Fruit fly (Drosophila melanogaster) whole organism, embryonic: ENCODE measurements around the gene CG32066.
A peak's percentile ranks its signal among the peaks of the same experiment; 100 is the strongest.

Experiments
- Atf3 ChIP-seq: fragments of 200-800 bp; sonication (Bioruptor generic); optimal IDR thresholded peaks from 3 replicates; lab custom pipeline; 2016; ENCODE audit warnings: missing biosample characterization, missing genetic modification characterization
- B-H1 ChIP-seq: fragments of 200-800 bp; sonication (Bioruptor generic); IDR thresholded peaks from 3 replicates; pipeline ENCODE4 v1.3.6; 2022; ENCODE audit warnings: missing biosample characterization, missing genetic modification characterization
- B-H2 ChIP-seq: fragments of 200-800 bp; sonication (Bioruptor generic); optimal IDR thresholded peaks from 2 replicates; lab custom pipeline; 2018; ENCODE audit warnings: missing biosample characterization, mild to moderate bottlenecking, missing genetic modification characterization
- BEAF-32 ChIP-seq: fragments of 200-800 bp; sonication (Bioruptor generic); optimal IDR thresholded peaks from 3 replicates; lab custom pipeline; 2017; ENCODE audit warnings: missing biosample characterization, missing genetic modification characterization, mild to moderate bottlenecking, moderate library complexity, missing genetic modification reagents
- CG10959 ChIP-seq: fragments of 200-800 bp; sonication (Bioruptor generic); IDR thresholded peaks from 2 replicates; pipeline ENCODE4 v1.3.6; 2022; ENCODE audit warnings: missing biosample characterization, missing genetic modification characterization
- CG11560 ChIP-seq: fragments of 200-800 bp; sonication (Bioruptor generic); IDR thresholded peaks from 3 replicates; pipeline ENCODE4 v1.3.6; 2022; ENCODE audit warnings: missing biosample characterization, missing genetic modification characterization
- CG12391 ChIP-seq: fragments of 200-800 bp; sonication (Bioruptor generic); optimal IDR thresholded peaks from 3 replicates; lab custom pipeline; 2018; ENCODE audit warnings: missing biosample characterization, mild to moderate bottlenecking, missing genetic modification characterization, moderate library complexity
- CG12744 ChIP-seq: fragments of 200-800 bp; sonication (Bioruptor generic); optimal IDR thresholded peaks from 2 replicates; lab custom pipeline; 2016; ENCODE audit warnings: missing biosample characterization, missing genetic modification characterization
- CG13123 ChIP-seq: fragments of 200-800 bp; sonication (Bioruptor generic); optimal IDR thresholded peaks from 2 replicates; lab custom pipeline; 2016; ENCODE audit warnings: missing biosample characterization, missing genetic modification characterization
- CG13424 ChIP-seq: fragments of 200-800 bp; sonication (Bioruptor generic); optimal IDR thresholded peaks from 2 replicates; lab custom pipeline; 2019; ENCODE audit warnings: missing biosample characterization, mild to moderate bottlenecking, missing genetic modification characterization, moderate library complexity
- CG15011 ChIP-seq: fragments of 200-800 bp; sonication (Bioruptor generic); optimal IDR thresholded peaks from 3 replicates; lab custom pipeline; 2018; ENCODE audit warnings: missing biosample characterization, mild to moderate bottlenecking, missing genetic modification characterization
- CG16779 ChIP-seq: fragments of 200-800 bp; sonication (Bioruptor generic); IDR thresholded peaks from 2 replicates; pipeline ENCODE4 v1.3.6; 2022; ENCODE audit warnings: missing biosample characterization, missing genetic modification characterization
- CG16813 ChIP-seq: fragments of 200-800 bp; sonication (Bioruptor generic); IDR thresholded peaks from 3 replicates; pipeline ENCODE4 v1.3.6; 2022; ENCODE audit warnings: missing biosample characterization, missing genetic modification characterization; ENCODE audit not compliant: partially characterized antibody
- CG16863 ChIP-seq: fragments of 200-800 bp; sonication (Bioruptor generic); optimal IDR thresholded peaks from 3 replicates; lab custom pipeline; 2016; ENCODE audit warnings: missing biosample characterization, missing genetic modification characterization
- CG17802 ChIP-seq: fragments of 200-800 bp; sonication (Bioruptor generic); optimal IDR thresholded peaks from 2 replicates; lab custom pipeline; 2018; ENCODE audit warnings: missing biosample characterization, mild to moderate bottlenecking, missing genetic modification characterization, moderate library complexity
- CG18011 ChIP-seq: fragments of 200-800 bp; sonication (Bioruptor generic); optimal IDR thresholded peaks from 2 replicates; lab custom pipeline; 2017; ENCODE audit warnings: missing biosample characterization, missing genetic modification characterization, mild to moderate bottlenecking, moderate library complexity, missing genotype
- CG18599 ChIP-seq: fragments of 200-800 bp; sonication (Bioruptor generic); optimal IDR thresholded peaks from 3 replicates; lab custom pipeline; 2017; ENCODE audit warnings: missing biosample characterization, missing genetic modification characterization, mild to moderate bottlenecking, moderate library complexity, missing genetic modification reagents
- CG30403 ChIP-seq: fragments of 200-800 bp; sonication (Bioruptor generic); optimal IDR thresholded peaks from 3 replicates; lab custom pipeline; 2016; ENCODE audit warnings: missing biosample characterization, missing genetic modification characterization
- CG34422 ChIP-seq: fragments of 200-800 bp; sonication (Bioruptor generic); IDR thresholded peaks from 3 replicates; pipeline ENCODE4 v1.3.6; 2022; ENCODE audit warnings: missing biosample characterization, missing genetic modification characterization
- CG3726 ChIP-seq: fragments of 200-800 bp; sonication (Bioruptor generic); IDR thresholded peaks from 3 replicates; pipeline ENCODE4, ENCODE4 v1.3.6; 2022; ENCODE audit warnings: missing biosample characterization, missing genetic modification characterization
- CG4328 ChIP-seq: fragments of 200-800 bp; sonication (Bioruptor generic); optimal IDR thresholded peaks from 3 replicates; lab custom pipeline; 2017; ENCODE audit warnings: missing biosample characterization, missing genetic modification reagents, missing genetic modification characterization
- CG5245 ChIP-seq: fragments of 200-800 bp; sonication (Bioruptor generic); optimal IDR thresholded peaks from 3 replicates; lab custom pipeline; 2016; ENCODE audit warnings: missing biosample characterization, missing genetic modification characterization
- CG6654 ChIP-seq: fragments of 200-800 bp; sonication (Bioruptor generic); optimal IDR thresholded peaks from 2 replicates; lab custom pipeline; 2017; ENCODE audit warnings: missing biosample characterization, mild to moderate bottlenecking, missing genetic modification characterization
- CG7372 ChIP-seq: fragments of 200-800 bp; sonication (Bioruptor generic); IDR thresholded peaks from 2 replicates; pipeline ENCODE4 v1.3.6; 2022; ENCODE audit warnings: missing biosample characterization, missing genetic modification characterization
- CG7786 ChIP-seq: fragments of 200-800 bp; sonication (Bioruptor generic); optimal IDR thresholded peaks from 2 replicates; lab custom pipeline; 2016; ENCODE audit warnings: missing biosample characterization, missing genetic modification characterization
- Ets65A ChIP-seq: fragments of 200-800 bp; sonication (Bioruptor generic); peaks from one replicate; lab custom pipeline; 2016; ENCODE audit warnings: missing biosample characterization, missing genetic modification characterization
- HLH4C ChIP-seq: fragments of 200-800 bp; sonication (Bioruptor generic); IDR thresholded peaks from 3 replicates; pipeline ENCODE4 v1.3.6; 2022; ENCODE audit warnings: missing biosample characterization, missing genetic modification characterization; ENCODE audit not compliant: partially characterized antibody
- Hr51 ChIP-seq, 2 experiments: fragments of 200-800 bp; sonication (Bioruptor generic); optimal IDR thresholded peaks; 2 replicates in 1 of 2; 3 replicates in 1 of 2; lab custom pipeline; 2016 to 2018; ENCODE audit warnings: missing biosample characterization in 2 of 2, missing genetic modification characterization in 2 of 2, mild to moderate bottlenecking in 1 of 2, moderate library complexity in 1 of 2
- Kr ChIP-seq: fragments of 200-800 bp; sonication (Bioruptor generic); optimal IDR thresholded peaks from 2 replicates; lab custom pipeline; 2017; ENCODE audit warnings: missing biosample characterization, mild to moderate bottlenecking, missing genetic modification characterization
- Scr ChIP-seq: fragments of 200-800 bp; sonication (Bioruptor generic); IDR thresholded peaks from 2 replicates; pipeline ENCODE4 v1.3.6; 2022; ENCODE audit warnings: missing biosample characterization, missing genetic modification characterization; ENCODE audit not compliant: partially characterized antibody
- Stat92E ChIP-seq, 3 experiments: fragments of >200 bp in 2 of 3; fragments of 200-800 bp in 1 of 3; sonication (Bioruptor generic) in 1 of 3; optimal IDR thresholded peaks; 2 replicates each; lab custom pipeline; 2017 to 2019; ENCODE audit warnings: missing biosample characterization in 3 of 3, missing genetic modification characterization in 3 of 3, mild to moderate bottlenecking in 1 of 3, moderate library complexity in 1 of 3
- Tbp ChIP-seq: fragments of >200 bp; optimal IDR thresholded peaks from 2 replicates; lab custom pipeline; 2018; ENCODE audit warnings: missing biosample characterization, missing genetic modification characterization
- cad ChIP-seq: fragments of >200 bp; optimal IDR thresholded peaks from 2 replicates; lab custom pipeline; 2017; ENCODE audit warnings: missing biosample characterization, missing genetic modification characterization
- crol ChIP-seq: fragments of 200-800 bp; sonication (Bioruptor generic); IDR thresholded peaks from 2 replicates; pipeline ENCODE4 v1.3.6; 2022; ENCODE audit warnings: missing biosample characterization, missing genetic modification characterization
- exex ChIP-seq: fragments of 200-800 bp; sonication (Bioruptor generic); optimal IDR thresholded peaks from 4 replicates; lab custom pipeline; 2018; ENCODE audit warnings: missing biosample characterization, mild to moderate bottlenecking, missing genetic modification characterization, moderate library complexity
- fd102C ChIP-seq: fragments of 200-800 bp; sonication (Bioruptor generic); optimal IDR thresholded peaks from 2 replicates; lab custom pipeline; 2018; ENCODE audit warnings: missing biosample characterization, mild to moderate bottlenecking, missing genetic modification characterization, moderate library complexity
- fu2 ChIP-seq: fragments of 200-800 bp; sonication (Bioruptor generic); optimal IDR thresholded peaks from 2 replicates; lab custom pipeline; 2016; ENCODE audit warnings: missing biosample characterization, missing genetic modification characterization
- gcm2 ChIP-seq: fragments of 200-800 bp; sonication (Bioruptor generic); optimal IDR thresholded peaks from 2 replicates; lab custom pipeline; 2016; ENCODE audit warnings: missing biosample characterization, missing genetic modification characterization
- gro ChIP-seq: fragments of 200-800 bp; sonication (Bioruptor generic); optimal IDR thresholded peaks from 2 replicates; lab custom pipeline; 2016; ENCODE audit warnings: missing biosample characterization, missing genetic modification characterization
- insv ChIP-seq, 2 experiments: fragments of 200-800 bp; sonication (Bioruptor generic); optimal IDR thresholded peaks; 3 replicates each; lab custom pipeline; 2016 to 2018; ENCODE audit warnings: missing biosample characterization in 2 of 2, missing genetic modification characterization in 2 of 2
- inv ChIP-seq: fragments of 200-800 bp; sonication (Bioruptor generic); IDR thresholded peaks from 2 replicates; pipeline ENCODE4 v1.3.6; 2022; ENCODE audit warnings: missing biosample characterization, missing genetic modification characterization; ENCODE audit not compliant: partially characterized antibody
- kni ChIP-seq: fragments of 200-800 bp; sonication (Bioruptor generic); optimal IDR thresholded peaks from 3 replicates; lab custom pipeline; 2017; ENCODE audit warnings: mild to moderate bottlenecking, missing biosample characterization, missing genetic modification reagents, missing genetic modification characterization
- peb ChIP-seq: fragments of 200-800 bp; sonication (Bioruptor generic); IDR thresholded peaks from 2 replicates; pipeline ENCODE4 v1.3.6; 2022; ENCODE audit warnings: missing biosample characterization, missing genetic modification characterization
- pita ChIP-seq: fragments of 200-800 bp; sonication (Bioruptor generic); optimal IDR thresholded peaks from 2 replicates; lab custom pipeline; 2017; ENCODE audit warnings: missing biosample characterization, mild to moderate bottlenecking, missing genetic modification characterization
- pnt ChIP-seq: fragments of 200-800 bp; sonication (Bioruptor generic); optimal IDR thresholded peaks from 3 replicates; lab custom pipeline; 2016; ENCODE audit warnings: missing biosample characterization, missing genetic modification characterization
- pros ChIP-seq: fragments of 200-800 bp; sonication (Bioruptor generic); optimal IDR thresholded peaks from 3 replicates; lab custom pipeline; 2019; ENCODE audit warnings: missing biosample characterization, mild to moderate bottlenecking, missing genetic modification characterization, moderate library complexity
- rib ChIP-seq: fragments of 200-800 bp; sonication (Bioruptor generic); IDR thresholded peaks from 2 replicates; pipeline ENCODE4 v1.3.6; 2022; ENCODE audit warnings: missing biosample characterization, missing genetic modification characterization
- sens ChIP-seq: fragments of 200-800 bp; sonication (Bioruptor generic); peaks from one replicate; lab custom pipeline; 2016; ENCODE audit warnings: missing biosample characterization, missing genetic modification characterization
- seq ChIP-seq: fragments of 200-800 bp; sonication (Bioruptor generic); IDR thresholded peaks from 2 replicates; pipeline ENCODE4 v1.3.6; 2022; ENCODE audit warnings: missing biosample characterization, missing genetic modification characterization
- tll ChIP-seq, 2 experiments: fragments of 200-800 bp in 1 of 2; fragments of >200 bp in 1 of 2; sonication (Bioruptor generic) in 1 of 2; optimal IDR thresholded peaks; 2 replicates each; lab custom pipeline; 2017 to 2019; ENCODE audit warnings: missing biosample characterization in 2 of 2, missing genetic modification characterization in 2 of 2, mild to moderate bottlenecking in 1 of 2, moderate library complexity in 1 of 2

The CG32066 gene

DNA sequence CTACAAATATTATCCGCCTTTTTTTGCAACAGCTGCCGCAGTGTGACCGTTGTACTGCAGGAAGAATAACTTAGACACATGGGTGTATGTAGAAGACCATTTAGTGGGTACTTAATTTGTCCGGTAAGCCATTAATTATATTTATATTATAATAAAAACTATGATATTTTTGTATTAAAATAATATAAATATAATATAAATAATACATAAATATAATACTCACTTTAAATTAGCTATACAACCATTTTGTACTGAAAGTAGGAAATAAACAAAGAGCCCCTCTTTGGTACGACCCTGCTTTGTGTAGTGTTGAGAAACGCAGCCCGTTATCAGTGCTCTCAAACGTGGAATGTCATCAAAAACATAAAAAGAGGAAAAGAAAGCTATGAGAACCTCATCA, 23.0 kb downstream of the CG32066 start, which contains the start of gene Cnep1r2 (continued):
- TF ChIP-seq Kr (GFP tag; lab: Kevin White, UChicago), result peak; percentile 36
- no peak for TF ChIP-seq Scr
- TF ChIP-seq fu2 (GFP tag; lab: Kevin White, UChicago), result peak; percentile 58
- no peak for TF ChIP-seq kni
- TF ChIP-seq exex (tag; lab: Kevin White, UChicago), result peak; percentile 84
- TF ChIP-seq cad (GFP tag; lab: Kevin White, UChicago), result no peak
- TF ChIP-seq CG16863 (GFP tag; lab: Kevin White, UChicago), result peak; percentile 23
- TF ChIP-seq gcm2 (GFP tag; lab: Kevin White, UChicago), result no peak
- TF ChIP-seq Hr51 (GFP tag; optimal IDR thresholded peaks at IDR 0.05; lab: Kevin White, UChicago), result peak; percentile 85 to 97
- no peak for TF ChIP-seq inv
- no peak for TF ChIP-seq Tbp (GFP tag; lab: Kevin White, UChicago)
- TF ChIP-seq B-H1 (GFP tag; lab: Robert Waterston, UW), result peak; percentile 93
- TF ChIP-seq peb, result peak; percentile 77
- peak in 1 of 2 experiments; percentile 81 for TF ChIP-seq insv (GFP tag; optimal IDR thresholded peaks at IDR 0.05; lab: Kevin White, UChicago)
- TF ChIP-seq crol (GFP tag; lab: Robert Waterston, UW), result peak; percentile 35; the same call in 1 of the 2 replicates
- peak; percentile 98 for TF ChIP-seq CG13424 (tag; lab: Kevin White, UChicago)
- peak; percentile 90 for TF ChIP-seq CG30403
- peak; percentile 88; the same call in 2 of the 3 replicates for TF ChIP-seq CG3726 (GFP tag; lab: Robert Waterston, UW)
- peak; percentile 49; the same call in 1 of the 2 replicates for TF ChIP-seq CG16779 (GFP tag; lab: Robert Waterston, UW)
- no peak for TF ChIP-seq CG12744 (GFP tag; lab: Kevin White, UChicago)
- TF ChIP-seq CG11560 (tag; lab: Robert Waterston, UW), result peak; percentile 91
- TF ChIP-seq CG18599, result peak; percentile 96
- peak; percentile 97 for TF ChIP-seq B-H2 (GFP tag; lab: Kevin White, UChicago)
- TF ChIP-seq fd102C (GFP tag; lab: Kevin White, UChicago), result peak; percentile 58
- peak; percentile 97 for TF ChIP-seq CG34422 (GFP tag; lab: Robert Waterston, UW)
- peak in 1 of 2 experiments; percentile 60 for TF ChIP-seq tll (GFP tag; optimal IDR thresholded peaks at IDR 0.05; lab: Kevin White, UChicago)
- peak; percentile 96 for TF ChIP-seq CG4328 (GFP tag; lab: Kevin White, UChicago)
- peak; percentile 74 for TF ChIP-seq CG17802 (tag; lab: Kevin White, UChicago)
- TF ChIP-seq CG16813 (GFP tag; lab: Robert Waterston, UW), result no peak
- peak; percentile 90 for TF ChIP-seq seq
- no peak for TF ChIP-seq pita
- TF ChIP-seq CG12391 (tag; lab: Kevin White, UChicago), result peak; percentile 98
- TF ChIP-seq CG7372, result peak; percentile 96
- TF ChIP-seq CG6654, result peak; percentile 79
- peak; percentile 90 for TF ChIP-seq CG10959
- TF ChIP-seq sens (GFP tag; lab: Kevin White, UChicago), result peak; percentile 90
- peak; percentile 68 for TF ChIP-seq CG7786 (GFP tag; lab: Kevin White, UChicago)
- peak; percentile 79 for TF ChIP-seq CG5245
- TF ChIP-seq pros (GFP tag; lab: Kevin White, UChicago), result peak; percentile 60
- peak; percentile 88 for TF ChIP-seq rib
- TF ChIP-seq Ets65A, result peak; percentile 98
- peak; percentile 91 for TF ChIP-seq CG13123 (GFP tag; lab: Kevin White, UChicago)
- peak; percentile 75 for TF ChIP-seq CG18011 (GFP tag; lab: Kevin White, UChicago)
- TF ChIP-seq Stat92E (GFP tag; optimal IDR thresholded peaks at IDR 0.05; lab: Kevin White, UChicago), result peak in 1 of 3 experiments; percentile 83
- TF ChIP-seq gro (GFP tag; lab: Kevin White, UChicago), result peak; percentile 19
- no peak for TF ChIP-seq HLH4C (GFP tag; lab: Robert Waterston, UW)
- peak; percentile 4 for TF ChIP-seq BEAF-32 (GFP tag; lab: Kevin White, UChicago)
- peak; percentile 82 for TF ChIP-seq pnt (GFP tag; lab: Kevin White, UChicago)
- TF ChIP-seq Atf3 (GFP tag; lab: Kevin White, UChicago), result peak; percentile 56
- TF ChIP-seq CG15011 (GFP tag; lab: Kevin White, UChicago), result peak; percentile 72
